Fruit fly (Drosophila melanogaster) whole organism, embryonic: ENCODE results near the gene meso18E.
A peak's percentile ranks its signal among the peaks of the same experiment; 100 is the strongest.

ENCODE experiments used
- Bteb2 ChIP-seq: fragments of 200-800 bp; sonication (Bioruptor generic); optimal IDR thresholded peaks from 2 replicates; lab custom pipeline; 2016; ENCODE audit warnings: missing biosample characterization, missing genetic modification characterization
- CG10654 ChIP-seq: fragments of 200-800 bp; sonication (Bioruptor generic); optimal IDR thresholded peaks from 2 replicates; lab custom pipeline; 2016; ENCODE audit warnings: missing biosample characterization, missing genetic modification characterization
- CG13287 ChIP-seq: fragments of 200-800 bp; sonication (Bioruptor generic); IDR thresholded peaks from 2 replicates; pipeline ENCODE4 v1.3.6; 2022; ENCODE audit warnings: missing biosample characterization, missing genetic modification characterization; ENCODE audit not compliant: partially characterized antibody
- CG14667 ChIP-seq: fragments of 200-800 bp; sonication (Bioruptor generic); IDR thresholded peaks from 2 replicates; pipeline ENCODE4 v1.3.6; 2022; ENCODE audit warnings: missing biosample characterization, missing genetic modification characterization
- CG1647 ChIP-seq: fragments of 200-800 bp; sonication (Bioruptor generic); optimal IDR thresholded peaks from 3 replicates; lab custom pipeline; 2016; ENCODE audit warnings: missing biosample characterization, missing genetic modification characterization
- CG1832 ChIP-seq: fragments of 200-800 bp; sonication (Bioruptor generic); optimal IDR thresholded peaks from 2 replicates; lab custom pipeline; 2017; ENCODE audit warnings: missing biosample characterization, mild to moderate bottlenecking, missing genetic modification characterization, inconsistent platforms
- CG18599 ChIP-seq: fragments of 200-800 bp; sonication (Bioruptor generic); optimal IDR thresholded peaks from 3 replicates; lab custom pipeline; 2017; ENCODE audit warnings: missing biosample characterization, missing genetic modification characterization, mild to moderate bottlenecking, moderate library complexity, missing genetic modification reagents
- CG2120 ChIP-seq: fragments of 200-800 bp; sonication (Bioruptor generic); optimal IDR thresholded peaks from 3 replicates; lab custom pipeline; 2016; ENCODE audit warnings: missing biosample characterization, missing genetic modification characterization
- CG2202 ChIP-seq: fragments of 200-800 bp; sonication (Bioruptor generic); optimal IDR thresholded peaks from 2 replicates; lab custom pipeline; 2018; ENCODE audit warnings: missing biosample characterization, mild to moderate bottlenecking, missing genetic modification characterization
- CG4282 ChIP-seq: fragments of 200-800 bp; sonication (Bioruptor generic); optimal IDR thresholded peaks from 2 replicates; lab custom pipeline; 2016; ENCODE audit warnings: missing biosample characterization, missing genetic modification characterization
- CG4404 ChIP-seq: fragments of 200-800 bp; sonication (Bioruptor generic); IDR thresholded peaks from 2 replicates; pipeline ENCODE4 v1.3.6; 2022; ENCODE audit warnings: missing biosample characterization, missing genetic modification characterization
- CG4424 ChIP-seq: fragments of 200-800 bp; sonication (Bioruptor generic); optimal IDR thresholded peaks from 3 replicates; lab custom pipeline; 2016; ENCODE audit warnings: missing biosample characterization, missing genetic modification characterization
- CG6254 ChIP-seq: fragments of 200-800 bp; sonication (Bioruptor generic); optimal IDR thresholded peaks from 3 replicates; lab custom pipeline; 2017; ENCODE audit warnings: mild to moderate bottlenecking, missing biosample characterization, missing genetic modification reagents, missing genetic modification characterization
- CG6689 ChIP-seq: fragments of 200-800 bp; sonication (Bioruptor generic); IDR thresholded peaks from 2 replicates; pipeline ENCODE4 v1.3.6; 2022; ENCODE audit warnings: missing biosample characterization, missing genetic modification characterization
- CG6765 ChIP-seq: fragments of 200-800 bp; sonication (Bioruptor generic); optimal IDR thresholded peaks from 3 replicates; lab custom pipeline; 2017; ENCODE audit warnings: missing biosample characterization, mild to moderate bottlenecking, missing genetic modification characterization
- CG6813 ChIP-seq: fragments of 200-800 bp; sonication (Bioruptor generic); optimal IDR thresholded peaks from 2 replicates; lab custom pipeline; 2017; ENCODE audit warnings: missing biosample characterization, missing genetic modification characterization, mild to moderate bottlenecking, moderate library complexity, missing genetic modification reagents
- CG8924 ChIP-seq: fragments of 200-800 bp; optimal IDR thresholded peaks from 3 replicates; lab custom pipeline; 2019; ENCODE audit warnings: missing biosample characterization, mild to moderate bottlenecking, missing genetic modification characterization, moderate library complexity
- CG9797 ChIP-seq: fragments of 200-800 bp; sonication (Bioruptor generic); optimal IDR thresholded peaks from 3 replicates; lab custom pipeline; 2018; ENCODE audit warnings: missing biosample characterization, mild to moderate bottlenecking, missing genetic modification characterization
- Dref ChIP-seq: fragments of 200-800 bp; sonication (Bioruptor generic); IDR thresholded peaks from 2 replicates; pipeline ENCODE4 v1.3.6; 2022; ENCODE audit warnings: missing biosample characterization, missing genetic modification characterization
- Fer2 ChIP-seq: fragments of 200-800 bp; sonication (Bioruptor generic); optimal IDR thresholded peaks from 2 replicates; lab custom pipeline; 2018; ENCODE audit warnings: missing biosample characterization, mild to moderate bottlenecking, missing genetic modification characterization, moderate library complexity
- Gsc ChIP-seq: fragments of 200-800 bp; sonication (Bioruptor generic); IDR thresholded peaks from 2 replicates; pipeline ENCODE4 v1.3.6; 2022; ENCODE audit warnings: missing biosample characterization, missing genetic modification characterization
- HLH3B ChIP-seq: fragments of 200-800 bp; sonication (Bioruptor generic); IDR thresholded peaks from 2 replicates; pipeline ENCODE4 v1.3.6; 2022; ENCODE audit warnings: missing biosample characterization, missing genetic modification characterization
- Hmr ChIP-seq: fragments of 200-800 bp; sonication (Bioruptor generic); optimal IDR thresholded peaks from 3 replicates; lab custom pipeline; 2017; ENCODE audit warnings: mild to moderate bottlenecking, missing biosample characterization, missing genetic modification reagents, missing genetic modification characterization
- Hr51 ChIP-seq, 2 experiments: fragments of 200-800 bp; sonication (Bioruptor generic); optimal IDR thresholded peaks; 2 replicates in 1 of 2; 3 replicates in 1 of 2; lab custom pipeline; 2016 to 2018; ENCODE audit warnings: missing biosample characterization in 2 of 2, missing genetic modification characterization in 2 of 2, mild to moderate bottlenecking in 1 of 2, moderate library complexity in 1 of 2
- Lpt ChIP-seq: fragments of >200 bp; optimal IDR thresholded peaks from 2 replicates; lab custom pipeline; 2018; ENCODE audit warnings: missing biosample characterization, missing genetic modification characterization
- Side ChIP-seq: fragments of 200-800 bp; sonication (Bioruptor generic); optimal IDR thresholded peaks from 2 replicates; lab custom pipeline; 2016; ENCODE audit warnings: missing biosample characterization, missing genetic modification characterization
- Stat92E ChIP-seq, 3 experiments: fragments of >200 bp in 2 of 3; fragments of 200-800 bp in 1 of 3; sonication (Bioruptor generic) in 1 of 3; optimal IDR thresholded peaks; 2 replicates each; lab custom pipeline; 2017 to 2019; ENCODE audit warnings: missing biosample characterization in 3 of 3, missing genetic modification characterization in 3 of 3, mild to moderate bottlenecking in 1 of 3, moderate library complexity in 1 of 3
- Xrp1 ChIP-seq: fragments of 200-800 bp; sonication (Bioruptor generic); IDR thresholded peaks from 2 replicates; pipeline ENCODE4 v1.3.6; 2022; ENCODE audit warnings: missing biosample characterization, missing genetic modification characterization
- bcd ChIP-seq: fragments of 200-800 bp; sonication (Bioruptor generic); optimal IDR thresholded peaks from 2 replicates; lab custom pipeline; 2017; ENCODE audit warnings: missing biosample characterization, mild to moderate bottlenecking, missing genetic modification characterization
- bsh ChIP-seq, 2 experiments: fragments of 200-800 bp; sonication (Bioruptor generic); optimal IDR thresholded peaks; 2 replicates each; lab custom pipeline; 2017 to 2018; ENCODE audit warnings: mild to moderate bottlenecking in 2 of 2, missing biosample characterization in 2 of 2, missing genetic modification characterization in 2 of 2, moderate library complexity in 1 of 2
- croc ChIP-seq: fragments of 200-800 bp; sonication (Bioruptor generic); conservative IDR thresholded peaks from 3 replicates; pipeline ENCODE4 v1.3.6; 2022; ENCODE audit warnings: missing biosample characterization, missing genetic modification characterization
- eve ChIP-seq, 2 experiments: fragments of >200 bp; optimal IDR thresholded peaks; 2 replicates each; lab custom pipeline; 2017; ENCODE audit warnings: missing biosample characterization in 2 of 2, missing genetic modification characterization in 2 of 2
- ftz-f1 ChIP-seq: fragments of 200-800 bp; sonication (Bioruptor generic); optimal IDR thresholded peaks from 2 replicates; lab custom pipeline; 2016; ENCODE audit warnings: missing biosample characterization, missing genetic modification characterization
- gce ChIP-seq: fragments of 200-800 bp; sonication (Bioruptor generic); IDR thresholded peaks from 3 replicates; pipeline ENCODE4 v1.3.6; 2022; ENCODE audit warnings: missing biosample characterization, missing genetic modification characterization
- gfzf ChIP-seq: fragments of 200-800 bp; sonication (Bioruptor generic); optimal IDR thresholded peaks from 2 replicates; lab custom pipeline; 2016; ENCODE audit warnings: missing biosample characterization, mild to moderate bottlenecking, missing genetic modification characterization, moderate library complexity
- lilli ChIP-seq: fragments of 200-800 bp; sonication (Bioruptor generic); optimal IDR thresholded peaks from 3 replicates; lab custom pipeline; 2016; ENCODE audit warnings: missing biosample characterization, missing genetic modification characterization
- maf-S ChIP-seq: fragments of 200-800 bp; sonication (Bioruptor generic); optimal IDR thresholded peaks from 2 replicates; lab custom pipeline; 2016; ENCODE audit warnings: missing biosample characterization, missing genetic modification characterization
- nerfin-2 ChIP-seq: fragments of 200-800 bp; sonication (Bioruptor generic); IDR thresholded peaks from 2 replicates; pipeline ENCODE4 v1.3.6; 2022; ENCODE audit warnings: missing biosample characterization, missing genetic modification characterization; ENCODE audit not compliant: partially characterized antibody
- odd ChIP-seq: fragments of 200-800 bp; sonication (Bioruptor generic); optimal IDR thresholded peaks from 2 replicates; lab custom pipeline; 2017; ENCODE audit warnings: missing biosample characterization, mild to moderate bottlenecking, missing genetic modification characterization
- onecut ChIP-seq: fragments of 200-800 bp; sonication (Bioruptor generic); IDR thresholded peaks from 2 replicates; pipeline ENCODE4 v1.3.6; 2022; ENCODE audit warnings: missing biosample characterization, missing genetic modification characterization
- otp ChIP-seq: fragments of 200-800 bp; sonication (Bioruptor generic); IDR thresholded peaks from 3 replicates; pipeline ENCODE4, ENCODE4 v1.3.6; 2022; ENCODE audit warnings: missing biosample characterization, missing genetic modification characterization
- phol ChIP-seq: fragments of 200-800 bp; sonication (Bioruptor generic); optimal IDR thresholded peaks from 3 replicates; lab custom pipeline; 2018; ENCODE audit warnings: missing biosample characterization, mild to moderate bottlenecking, missing genetic modification characterization, moderate library complexity
- ranshi ChIP-seq: fragments of 200-800 bp; sonication (Bioruptor generic); IDR thresholded peaks from 2 replicates; pipeline ENCODE4 v1.3.6; 2022; ENCODE audit warnings: missing biosample characterization, missing genetic modification characterization
- ro ChIP-seq: fragments of 200-800 bp; sonication (Bioruptor generic); IDR thresholded peaks from 2 replicates; pipeline ENCODE4 v1.3.6; 2022; ENCODE audit warnings: missing biosample characterization, missing genetic modification characterization
- sim ChIP-seq: fragments of 200-800 bp; sonication (Bioruptor generic); IDR thresholded peaks from 2 replicates; pipeline ENCODE4 v1.3.6; 2022; ENCODE audit warnings: missing biosample characterization, missing genetic modification characterization
- tap ChIP-seq: fragments of 200-800 bp; optimal IDR thresholded peaks from 3 replicates; lab custom pipeline; 2019; ENCODE audit warnings: missing biosample characterization, mild to moderate bottlenecking, missing genetic modification characterization, moderate library complexity
- tgo ChIP-seq: fragments of 200-800 bp; sonication (Bioruptor generic); IDR thresholded peaks from 3 replicates; pipeline ENCODE4 v1.3.6; 2022; ENCODE audit warnings: missing biosample characterization, missing genetic modification characterization
- unc-4 ChIP-seq: fragments of 200-800 bp; sonication (Bioruptor generic); IDR thresholded peaks from 2 replicates; pipeline ENCODE4 v1.3.6; 2022; ENCODE audit warnings: missing biosample characterization, missing genetic modification characterization; ENCODE audit not compliant: partially characterized antibody
- yki ChIP-seq: fragments of >200 bp; optimal IDR thresholded peaks from 3 replicates; lab custom pipeline; 2018

The meso18E gene

dm6 chrX:19694792-19695558 is 17.9 kb downstream of the meso18E start, which contains the start of gene CG14229 (continued):
- TF ChIP-seq CG6765 (GFP tag; lab: Kevin White, UChicago) = no peak
- no peak for TF ChIP-seq tap (tag; lab: Kevin White, UChicago)
- TF ChIP-seq bcd = no peak
- TF ChIP-seq CG13287 (GFP tag; lab: Robert Waterston, UW) = peak; percentile 27; the same call in 1 of the 2 replicates
- no peak for TF ChIP-seq Fer2 (tag; lab: Kevin White, UChicago)
- peak; percentile 30 for TF ChIP-seq CG2120
- TF ChIP-seq lilli = peak; percentile 26
- 0 out of 2 replicates have a peak, but pooled peaks have one; percentile 24 for TF ChIP-seq CG14667
- TF ChIP-seq odd (GFP tag; lab: Kevin White, UChicago) = no peak
- no peak for TF ChIP-seq unc-4 (GFP tag; lab: Robert Waterston, UW)
- TF ChIP-seq gce (GFP tag; lab: Robert Waterston, UW) = 0 out of 3 replicates have a peak, but pooled peaks have one; percentile 23
- TF ChIP-seq Dref (GFP tag; lab: Robert Waterston, UW) = 0 out of 2 replicates have a peak, but pooled peaks have one; percentile 15
- no peak for TF ChIP-seq Lpt (GFP tag; lab: Kevin White, UChicago)
- TF ChIP-seq phol (tag; lab: Kevin White, UChicago) = peak; percentile 3
- TF ChIP-seq CG4282 (GFP tag; lab: Kevin White, UChicago) = no peak
- no peak for TF ChIP-seq maf-S
- TF ChIP-seq Stat92E (GFP tag; optimal IDR thresholded peaks at IDR 0.05; lab: Kevin White, UChicago) = no peak
- no peak for TF ChIP-seq CG4424 (GFP tag; lab: Kevin White, UChicago)
- peak in 1 of 2 experiments; percentile 18 for TF ChIP-seq Hr51 (GFP tag; optimal IDR thresholded peaks at IDR 0.05; lab: Kevin White, UChicago)
- no peak for TF ChIP-seq CG8924
- TF ChIP-seq CG18599 (GFP tag; lab: Kevin White, UChicago) = no peak
- TF ChIP-seq Gsc (GFP tag; lab: Robert Waterston, UW) = no peak
- peak; percentile 35 for TF ChIP-seq CG9797 (GFP tag; lab: Kevin White, UChicago)
- TF ChIP-seq Bteb2 = no peak
- TF ChIP-seq Xrp1 (GFP tag; lab: Robert Waterston, UW) = peak; percentile 59
- TF ChIP-seq ftz-f1 (GFP tag; lab: Kevin White, UChicago) = no peak
- no peak for TF ChIP-seq croc
- no peak for TF ChIP-seq onecut (GFP tag; lab: Robert Waterston, UW)
- TF ChIP-seq ro (GFP tag; lab: Robert Waterston, UW) = no peak
- TF ChIP-seq CG2202 (tag; lab: Kevin White, UChicago) = no peak
- TF ChIP-seq CG10654 = no peak
- no peak for TF ChIP-seq nerfin-2 (GFP tag; lab: Robert Waterston, UW)
- no peak for TF ChIP-seq eve (GFP tag; optimal IDR thresholded peaks at IDR 0.05; lab: Kevin White, UChicago)
- TF ChIP-seq bsh (GFP tag; optimal IDR thresholded peaks at IDR 0.05; lab: Kevin White, UChicago) = peak in 1 of 2 experiments; percentile 11
- no peak for TF ChIP-seq CG6254
- no peak for TF ChIP-seq sim (GFP tag; lab: Robert Waterston, UW)
- no peak for TF ChIP-seq yki (lab: Kevin White, UChicago)
- peak; percentile 33; the same call in 1 of the 3 replicates for TF ChIP-seq tgo (GFP tag; lab: Robert Waterston, UW)
- peak; percentile 69 for TF ChIP-seq gfzf (GFP tag; lab: Kevin White, UChicago)
- 0 out of 3 replicates have a peak, but pooled peaks have one; percentile 21 for TF ChIP-seq otp (GFP tag; lab: Robert Waterston, UW)
- TF ChIP-seq CG4404 (GFP tag; lab: Robert Waterston, UW) = no peak
- TF ChIP-seq CG6813 (GFP tag; lab: Kevin White, UChicago) = no peak
- no peak for TF ChIP-seq HLH3B (GFP tag; lab: Robert Waterston, UW)
- TF ChIP-seq CG6689 = peak; percentile 77
- TF ChIP-seq CG1832 (GFP tag; lab: Kevin White, UChicago) = no peak
- TF ChIP-seq Side (GFP tag; lab: Kevin White, UChicago) = no peak
- TF ChIP-seq ranshi (GFP tag; lab: Robert Waterston, UW) = 0 out of 2 replicates have a peak, but pooled peaks have one; percentile 24
- TF ChIP-seq CG1647 = no peak
- TF ChIP-seq Hmr (GFP tag; lab: Kevin White, UChicago) = no peak
